Fruit fly (Drosophila melanogaster) whole organism, wandering third instar larva: ENCODE measurements around the gene dsh.

Source experiments
- Hr83 ChIP-seq: fragments of 200-300 bp; sonication (Bioruptor generic); optimal IDR thresholded peaks from 2 replicates; lab custom pipeline; 2016; ENCODE audit warnings: missing biosample characterization, mild to moderate bottlenecking, missing genetic modification characterization, moderate library complexity; ENCODE audit not compliant: poor library complexity, severe bottlenecking
- Myc ChIP-seq: fragments of >200 bp; optimal IDR thresholded peaks from 2 replicates; lab custom pipeline; 2017
- OdsH ChIP-seq: fragments of 200-800 bp; sonication (Bioruptor generic); optimal IDR thresholded peaks from 2 replicates; lab custom pipeline; 2016; ENCODE audit warnings: missing biosample characterization, mild to moderate bottlenecking, missing genetic modification characterization
- Vsx2 ChIP-seq: fragments of 200-300, 225-300 bp; sonication (Bioruptor generic); optimal IDR thresholded peaks from 2 replicates; lab custom pipeline; 2018; ENCODE audit warnings: missing biosample characterization, missing genetic modification characterization; ENCODE audit not compliant: partially characterized antibody
- h ChIP-seq: fragments of 200-800 bp; sonication (Bioruptor generic); optimal IDR thresholded peaks from 3 replicates; lab custom pipeline; 2016; ENCODE audit warnings: missing biosample characterization, mild to moderate bottlenecking, missing genetic modification characterization
- pan ChIP-seq: fragments of >200 bp; optimal IDR thresholded peaks from 2 replicates; lab custom pipeline; 2017
- usp ChIP-seq: fragments of >200 bp; optimal IDR thresholded peaks from 2 replicates; lab custom pipeline; 2017; ENCODE audit warnings: missing biosample characterization, missing genetic modification characterization
- woc ChIP-seq: sonication (Bioruptor generic); optimal IDR thresholded peaks from 2 replicates; lab custom pipeline; 2016; ENCODE audit warnings: missing biosample characterization, mild to moderate bottlenecking, missing genetic modification characterization

dm6 chrX:11390625-11391363 lies 35.1 kb downstream of the dsh start:
- TF ChIP-seq woc (no peak), usp (GFP tag; lab: Kevin White, UChicago) (no peak), OdsH (peak; percentile 28), pan (lab: Kevin White, UChicago) (no peak), Hr83 (GFP tag; lab: Kevin White, UChicago) (no peak), Vsx2 (no peak), Myc (lab: Kevin White, UChicago) (no peak), h (peak; percentile 45)
